Fruit fly (Drosophila melanogaster) whole organism, embryonic: ENCODE measurements around the gene CG31743.

Experiments used
- Bgb ChIP-seq: fragments of 200-800 bp; sonication (Bioruptor generic); IDR thresholded peaks from 2 replicates; pipeline ENCODE4 v1.3.6; 2022; ENCODE audit warnings: missing biosample characterization, missing genetic modification characterization; ENCODE audit not compliant: partially characterized antibody
- CG10321 ChIP-seq: fragments of 200-800 bp; sonication (Bioruptor generic); IDR thresholded peaks from 2 replicates; pipeline ENCODE4 v1.3.6; 2022; ENCODE audit warnings: missing biosample characterization, missing genetic modification characterization
- CG10543 ChIP-seq: fragments of 200-800 bp; sonication (Bioruptor generic); optimal IDR thresholded peaks from 3 replicates; lab custom pipeline; 2017; ENCODE audit warnings: missing biosample characterization, mild to moderate bottlenecking, missing genetic modification characterization, moderate library complexity
- CG11504 ChIP-seq: fragments of 200-800 bp; sonication (Bioruptor generic); optimal IDR thresholded peaks from 3 replicates; lab custom pipeline; 2019; ENCODE audit warnings: missing biosample characterization, mild to moderate bottlenecking, missing genetic modification characterization, moderate library complexity
- CG12391 ChIP-seq: fragments of 200-800 bp; sonication (Bioruptor generic); optimal IDR thresholded peaks from 3 replicates; lab custom pipeline; 2018; ENCODE audit warnings: missing biosample characterization, mild to moderate bottlenecking, missing genetic modification characterization, moderate library complexity
- CG13287 ChIP-seq: fragments of 200-800 bp; sonication (Bioruptor generic); IDR thresholded peaks from 2 replicates; pipeline ENCODE4 v1.3.6; 2022; ENCODE audit warnings: missing biosample characterization, missing genetic modification characterization; ENCODE audit not compliant: partially characterized antibody
- CG13894 ChIP-seq: fragments of 200-800 bp; sonication (Bioruptor generic); optimal IDR thresholded peaks from 3 replicates; lab custom pipeline; 2018; ENCODE audit warnings: missing biosample characterization, mild to moderate bottlenecking, missing genetic modification characterization, moderate library complexity
- CG15269 ChIP-seq: fragments of 200-800 bp; sonication (Bioruptor generic); optimal IDR thresholded peaks from 2 replicates; lab custom pipeline; 2018; ENCODE audit warnings: missing biosample characterization, mild to moderate bottlenecking, missing genetic modification characterization, moderate library complexity
- CG1529 ChIP-seq: fragments of 200-800 bp; sonication (Bioruptor generic); optimal IDR thresholded peaks from 3 replicates; lab custom pipeline; 2018; ENCODE audit warnings: missing biosample characterization, missing genetic modification characterization
- CG1647 ChIP-seq: fragments of 200-800 bp; sonication (Bioruptor generic); optimal IDR thresholded peaks from 3 replicates; lab custom pipeline; 2016; ENCODE audit warnings: missing biosample characterization, missing genetic modification characterization
- CG17359 ChIP-seq: fragments of 200-800 bp; sonication (Bioruptor generic); optimal IDR thresholded peaks from 3 replicates; lab custom pipeline; 2018; ENCODE audit warnings: missing biosample characterization, mild to moderate bottlenecking, missing genetic modification characterization, moderate library complexity
- CG17829 ChIP-seq: fragments of 200-800 bp; optimal IDR thresholded peaks from 2 replicates; lab custom pipeline; 2019; ENCODE audit warnings: missing biosample characterization, mild to moderate bottlenecking, missing genetic modification characterization, moderate library complexity
- CG1792 ChIP-seq: fragments of 200-800 bp; sonication (Bioruptor generic); optimal IDR thresholded peaks from 2 replicates; lab custom pipeline; 2016; ENCODE audit warnings: missing biosample characterization, missing genetic modification characterization
- CG18764 ChIP-seq: fragments of 200-800 bp; sonication (Bioruptor generic); optimal IDR thresholded peaks from 3 replicates; lab custom pipeline; 2016; ENCODE audit warnings: missing biosample characterization, missing genetic modification characterization
- CG2678 ChIP-seq: fragments of 200-800 bp; sonication (Bioruptor generic); optimal IDR thresholded peaks from 3 replicates; lab custom pipeline; 2019; ENCODE audit warnings: missing biosample characterization, mild to moderate bottlenecking, missing genetic modification characterization, moderate library complexity
- CG2889 ChIP-seq: fragments of 200-800 bp; sonication (Bioruptor generic); IDR thresholded peaks from 3 replicates; pipeline ENCODE4 v1.3.6; 2022; ENCODE audit warnings: missing biosample characterization, missing genetic modification characterization
- CG31388 ChIP-seq: fragments of 200-800 bp; sonication (Bioruptor generic); optimal IDR thresholded peaks from 2 replicates; lab custom pipeline; 2016; ENCODE audit warnings: missing biosample characterization, missing genetic modification characterization
- CG3163 ChIP-seq: fragments of 200-800 bp; sonication (Bioruptor generic); optimal IDR thresholded peaks from 3 replicates; lab custom pipeline; 2016; ENCODE audit warnings: missing biosample characterization, missing genetic modification characterization
- CG4730 ChIP-seq: fragments of 200-800 bp; sonication (Bioruptor generic); IDR thresholded peaks from 2 replicates; pipeline ENCODE4 v1.3.6; 2022; ENCODE audit warnings: missing biosample characterization, missing genetic modification characterization
- CG4854 ChIP-seq: fragments of 200-800 bp; sonication (Bioruptor generic); optimal IDR thresholded peaks from 2 replicates; lab custom pipeline; 2016; ENCODE audit warnings: missing biosample characterization, missing genetic modification characterization, inconsistent platforms
- CG9215 ChIP-seq: fragments of 200-800 bp; sonication (Bioruptor generic); IDR thresholded peaks from 2 replicates; pipeline ENCODE4 v1.3.6; 2022; ENCODE audit warnings: missing biosample characterization, missing genetic modification characterization
- Camta ChIP-seq: fragments of 200-800 bp; sonication (Bioruptor generic); optimal IDR thresholded peaks from 2 replicates; lab custom pipeline; 2016; ENCODE audit warnings: missing biosample characterization, missing genetic modification characterization
- GATAe ChIP-seq: fragments of 200-800 bp; sonication (Bioruptor generic); conservative IDR thresholded peaks from 2 replicates; pipeline ENCODE4 v1.3.6; 2022; ENCODE audit warnings: missing biosample characterization, missing genetic modification characterization
- HLHmδ ChIP-seq: fragments of 200-800 bp; sonication (Bioruptor generic); optimal IDR thresholded peaks from 2 replicates; lab custom pipeline; 2018; ENCODE audit warnings: missing biosample characterization, mild to moderate bottlenecking, missing genetic modification characterization, moderate library complexity
- Lpt ChIP-seq: fragments of >200 bp; optimal IDR thresholded peaks from 2 replicates; lab custom pipeline; 2018; ENCODE audit warnings: missing biosample characterization, missing genetic modification characterization
- Med ChIP-seq: fragments of 200-800 bp; sonication (Bioruptor generic); peaks from one replicate; lab custom pipeline; 2016; ENCODE audit warnings: missing biosample characterization, missing genetic modification characterization, mild to moderate bottlenecking, inconsistent platforms, moderate library complexity
- Meics ChIP-seq: fragments of 200-800 bp; sonication (Bioruptor generic); optimal IDR thresholded peaks from 2 replicates; lab custom pipeline; 2017; ENCODE audit warnings: missing biosample characterization, mild to moderate bottlenecking, missing genetic modification characterization
- PHDP ChIP-seq: fragments of 200-800 bp; sonication (Bioruptor generic); optimal IDR thresholded peaks from 3 replicates; lab custom pipeline; 2018; ENCODE audit warnings: missing biosample characterization, mild to moderate bottlenecking, missing genetic modification characterization, moderate library complexity
- bigmax ChIP-seq: fragments of 200-800 bp; sonication (Bioruptor generic); optimal IDR thresholded peaks from 2 replicates; lab custom pipeline; 2018; ENCODE audit warnings: missing biosample characterization, mild to moderate bottlenecking, missing genetic modification characterization
- cad ChIP-seq: fragments of >200 bp; optimal IDR thresholded peaks from 2 replicates; lab custom pipeline; 2017; ENCODE audit warnings: missing biosample characterization, missing genetic modification characterization
- chm ChIP-seq: fragments of 200-800 bp; sonication (Bioruptor generic); IDR thresholded peaks from 2 replicates; pipeline ENCODE4 v1.3.6; 2022; ENCODE audit warnings: missing biosample characterization, missing genetic modification characterization
- dm ChIP-seq: fragments of 200-800 bp; sonication (Bioruptor generic); optimal IDR thresholded peaks from 3 replicates; lab custom pipeline; 2016; ENCODE audit warnings: missing biosample characterization, missing genetic modification characterization
- exex ChIP-seq: fragments of 200-800 bp; sonication (Bioruptor generic); optimal IDR thresholded peaks from 4 replicates; lab custom pipeline; 2018; ENCODE audit warnings: missing biosample characterization, mild to moderate bottlenecking, missing genetic modification characterization, moderate library complexity
- fd3F ChIP-seq: fragments of 200-800 bp; sonication (Bioruptor generic); optimal IDR thresholded peaks from 2 replicates; lab custom pipeline; 2018; ENCODE audit warnings: missing biosample characterization, mild to moderate bottlenecking, missing genetic modification characterization, moderate library complexity
- gcm ChIP-seq: fragments of 200-800 bp; sonication (Bioruptor generic); optimal IDR thresholded peaks from 2 replicates; lab custom pipeline; 2019; ENCODE audit warnings: missing biosample characterization, mild to moderate bottlenecking, missing genetic modification characterization, moderate library complexity
- grn ChIP-seq: fragments of 200-800 bp; sonication (Bioruptor generic); optimal IDR thresholded peaks from 3 replicates; lab custom pipeline; 2017; ENCODE audit warnings: missing biosample characterization, missing genetic modification characterization
- jigr1 ChIP-seq: fragments of 200-800 bp; sonication (Bioruptor generic); IDR thresholded peaks from 3 replicates; pipeline ENCODE4 v1.3.6; 2022; ENCODE audit warnings: missing biosample characterization, missing genetic modification characterization
- knrl ChIP-seq: fragments of 200-800 bp; sonication (Bioruptor generic); IDR thresholded peaks from 3 replicates; pipeline ENCODE4 v1.3.6; 2022; ENCODE audit warnings: missing biosample characterization, missing genetic modification characterization; ENCODE audit not compliant: partially characterized antibody
- phol ChIP-seq: fragments of 200-800 bp; sonication (Bioruptor generic); optimal IDR thresholded peaks from 3 replicates; lab custom pipeline; 2018; ENCODE audit warnings: missing biosample characterization, mild to moderate bottlenecking, missing genetic modification characterization, moderate library complexity
- pros ChIP-seq: fragments of 200-800 bp; sonication (Bioruptor generic); optimal IDR thresholded peaks from 3 replicates; lab custom pipeline; 2019; ENCODE audit warnings: missing biosample characterization, mild to moderate bottlenecking, missing genetic modification characterization, moderate library complexity
- row ChIP-seq: fragments of 200-800 bp; sonication (Bioruptor generic); IDR thresholded peaks from 3 replicates; pipeline ENCODE4 v1.3.6; 2022; ENCODE audit warnings: missing biosample characterization, missing genetic modification characterization
- salm ChIP-seq: fragments of 200-800 bp; sonication (Bioruptor generic); optimal IDR thresholded peaks from 2 replicates; lab custom pipeline; 2018; ENCODE audit warnings: missing biosample characterization, mild to moderate bottlenecking, missing genetic modification characterization
- shn ChIP-seq: fragments of 200-800 bp; sonication (Bioruptor generic); optimal IDR thresholded peaks from 3 replicates; lab custom pipeline; 2016; ENCODE audit warnings: missing biosample characterization, missing genetic modification characterization
- slbo ChIP-seq: fragments of 200-800 bp; sonication (Bioruptor generic); IDR thresholded peaks from 2 replicates; pipeline ENCODE4 v1.3.6; 2022; ENCODE audit warnings: missing biosample characterization, missing genetic modification characterization
- so ChIP-seq: fragments of 200-800 bp; sonication (Bioruptor generic); IDR thresholded peaks from 3 replicates; pipeline ENCODE4 v1.3.6; 2022; ENCODE audit warnings: missing biosample characterization, missing genetic modification characterization
- ssp ChIP-seq: fragments of 200-800 bp; sonication (Bioruptor generic); IDR thresholded peaks from 2 replicates; pipeline ENCODE4 v1.3.6; 2022; ENCODE audit warnings: missing biosample characterization, missing genetic modification characterization
- stwl ChIP-seq: fragments of 200-800 bp; sonication (Bioruptor generic); optimal IDR thresholded peaks from 3 replicates; lab custom pipeline; 2018; ENCODE audit warnings: missing biosample characterization, mild to moderate bottlenecking, missing genetic modification characterization, moderate library complexity
- unpg ChIP-seq: fragments of 200-800 bp; sonication (Bioruptor generic); optimal IDR thresholded peaks from 3 replicates; lab custom pipeline; 2018; ENCODE audit warnings: missing biosample characterization, mild to moderate bottlenecking, missing genetic modification characterization, moderate library complexity
- usp ChIP-seq: fragments of >200 bp; optimal IDR thresholded peaks from 2 replicates; lab custom pipeline; 2017; ENCODE audit warnings: missing biosample characterization, missing genetic modification characterization
- zfh2 ChIP-seq: fragments of 200-800 bp; sonication (Bioruptor generic); optimal IDR thresholded peaks from 2 replicates; lab custom pipeline; 2016; ENCODE audit warnings: missing biosample characterization, missing genetic modification characterization

Gene CG31743

dm6 chr2L:16850442-16850841 is 28.9 kb upstream of the CG31743 start:
- TF ChIP-seq CG4730 (GFP tag; lab: Robert Waterston, UW) (no peak), Lpt (GFP tag; lab: Kevin White, UChicago) (no peak), CG13894 (tag; lab: Kevin White, UChicago) (no peak), ssp (GFP tag; lab: Robert Waterston, UW) (no peak), CG1647 (no peak), exex (peak; percentile 35), GATAe (GFP tag; lab: Robert Waterston, UW) (0 out of 2 replicates have a peak, but pooled peaks have one; percentile 15), knrl (GFP tag; lab: Robert Waterston, UW) (no peak), grn (GFP tag; lab: Kevin White, UChicago) (peak; percentile 51), slbo (GFP tag; lab: Robert Waterston, UW) (no peak), Camta (GFP tag; lab: Kevin White, UChicago) (no peak), pros (GFP tag; lab: Kevin White, UChicago) (no peak), so (no peak), Meics (peak; percentile 90), salm (no peak), usp (GFP tag; lab: Kevin White, UChicago) (no peak), CG31388 (GFP tag; lab: Kevin White, UChicago) (no peak), CG13287 (GFP tag; lab: Robert Waterston, UW) (no peak)

DNA sequence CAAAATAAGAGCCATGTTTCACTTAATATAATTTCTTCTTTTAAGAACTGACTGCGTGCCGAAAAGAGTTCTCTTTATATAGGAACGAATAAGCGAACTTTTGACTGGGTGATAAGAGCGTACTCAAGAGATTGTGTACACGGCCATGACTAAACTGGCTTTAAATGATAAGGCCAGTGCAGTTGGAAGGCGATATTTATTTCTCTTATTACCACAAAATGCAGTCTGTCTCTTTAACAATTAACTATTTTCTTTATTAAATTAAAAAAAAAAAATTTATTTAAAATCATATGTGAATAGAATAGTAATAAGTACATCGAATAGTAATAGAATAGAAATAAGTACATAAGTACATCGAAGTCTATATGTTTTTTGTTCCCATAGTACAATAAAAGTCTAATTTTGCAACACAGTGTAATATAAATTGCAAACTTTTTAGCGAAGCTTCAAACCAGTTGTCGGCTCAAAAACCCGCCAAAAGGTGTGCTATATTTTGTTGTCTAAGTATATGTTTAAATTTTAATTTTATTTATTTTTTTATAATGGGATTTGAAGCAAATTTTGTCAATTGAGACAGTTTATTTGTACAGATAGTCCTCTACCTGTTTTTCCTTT is 26.9 kb upstream of the CG31743 start, which contains the start of gene CG31810:
Gene CG31810 (minus strand): TSS at position 51 of the 615 bp plus-strand sequence.
- TF ChIP-seq CG2678 (tag; lab: Kevin White, UChicago): peak; percentile 30
- no peak for TF ChIP-seq zfh2
- no peak for TF ChIP-seq shn (GFP tag; lab: Kevin White, UChicago)
- no peak for TF ChIP-seq chm (GFP tag; lab: Robert Waterston, UW)
- no peak for TF ChIP-seq CG10543 (GFP tag; lab: Kevin White, UChicago)
- no peak for TF ChIP-seq bigmax (GFP tag; lab: Kevin White, UChicago)
- peak; percentile 12 for TF ChIP-seq gcm (GFP tag; lab: Kevin White, UChicago)
- no peak for TF ChIP-seq CG4854 (GFP tag; lab: Kevin White, UChicago)
- no peak for TF ChIP-seq dm (GFP tag; lab: Kevin White, UChicago)
- peak; percentile 70; the same call in 2 of the 3 replicates for TF ChIP-seq CG2889 (GFP tag; lab: Robert Waterston, UW)
- no peak for TF ChIP-seq CG9215 (GFP tag; lab: Robert Waterston, UW)
- peak; percentile 2 for TF ChIP-seq phol (tag; lab: Kevin White, UChicago)
- TF ChIP-seq CG17829 (tag; lab: Kevin White, UChicago): peak; percentile 2
- TF ChIP-seq Med: peak; percentile 11
- no peak for TF ChIP-seq CG1792
- no peak for TF ChIP-seq fd3F (GFP tag; lab: Kevin White, UChicago)
- peak; percentile 43 for TF ChIP-seq row
- TF ChIP-seq CG3163 (GFP tag; lab: Kevin White, UChicago): peak; percentile 76
- peak; percentile 35 for TF ChIP-seq unpg (GFP tag; lab: Kevin White, UChicago)
- no peak for TF ChIP-seq CG18764 (GFP tag; lab: Kevin White, UChicago)
- TF ChIP-seq PHDP: peak; percentile 26
- peak; percentile 17 for TF ChIP-seq CG12391
- TF ChIP-seq CG15269 (tag; lab: Kevin White, UChicago): peak; percentile 23
- peak; percentile 32 for TF ChIP-seq CG11504 (tag; lab: Kevin White, UChicago)
- TF ChIP-seq CG1529 (GFP tag; lab: Kevin White, UChicago): no peak
- no peak for TF ChIP-seq CG10321 (GFP tag; lab: Robert Waterston, UW)
- peak; percentile 16 for TF ChIP-seq stwl (tag; lab: Kevin White, UChicago)
- TF ChIP-seq Bgb (GFP tag; lab: Robert Waterston, UW): no peak
- TF ChIP-seq cad (GFP tag; lab: Kevin White, UChicago): no peak
- peak; percentile 42 for TF ChIP-seq CG17359
- TF ChIP-seq jigr1 (GFP tag; lab: Robert Waterston, UW): no peak
- TF ChIP-seq HLHmδ (GFP tag; lab: Kevin White, UChicago): no peak
